Fruit fly (Drosophila melanogaster): ENCODE data around the gene muc.
A peak's percentile ranks its signal among the peaks of the same experiment; 100 is the strongest.

Gene muc

DNA sequence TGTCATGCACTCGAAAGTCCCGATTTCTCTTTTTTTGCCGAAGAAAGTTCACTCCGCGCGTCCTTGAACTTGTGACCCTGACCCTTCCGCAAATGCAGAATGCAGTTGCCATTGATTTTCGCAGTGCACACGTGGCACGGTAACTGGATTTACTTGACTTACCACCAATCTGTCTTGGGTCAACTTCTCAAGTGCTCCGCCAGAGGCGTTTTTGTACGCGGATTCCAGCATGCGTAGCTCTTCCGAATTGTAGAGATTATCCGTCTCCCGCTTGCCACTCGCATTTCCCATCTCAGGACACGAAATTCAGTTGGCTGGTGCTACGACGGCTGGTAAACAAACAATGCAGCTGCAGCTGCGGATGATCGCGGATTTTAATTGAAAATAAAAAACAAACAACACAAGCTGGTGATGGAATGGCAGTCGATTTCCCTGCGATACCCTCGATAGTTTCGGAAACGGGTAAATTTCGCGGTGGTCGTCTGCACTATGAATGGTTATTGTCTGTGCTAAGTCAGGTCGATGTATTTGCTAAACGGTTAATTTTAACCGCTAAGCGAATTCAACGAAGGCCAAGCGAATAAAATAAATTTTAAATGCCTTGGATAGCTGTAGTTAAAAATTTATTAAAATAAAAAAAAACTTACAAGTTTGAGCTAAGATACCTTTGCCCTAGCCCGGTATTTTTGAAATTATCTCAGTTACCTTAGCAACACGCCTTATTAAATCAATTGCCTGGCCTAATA lies 38.7 kb upstream of the muc start, which contains the start of the genes CG5149 and gudu (continued):
- TF ChIP-seq CG10431 (GFP tag; optimal IDR thresholded peaks at IDR 0.05), result no peak
- no peak for TF ChIP-seq CG6813 (GFP tag; optimal IDR thresholded peaks at IDR 0.05)
- no peak for TF ChIP-seq CG17385 (GFP tag; optimal IDR thresholded peaks at IDR 0.05)
- no peak for TF ChIP-seq fd96Cb (tag; optimal IDR thresholded peaks at IDR 0.05)
- TF ChIP-seq CG7987 (GFP tag; optimal IDR thresholded peaks at IDR 0.05), result peak; percentile 24
- no peak for TF ChIP-seq NFAT (GFP tag; IDR thresholded peaks at IDR 0.05)
- peak; percentile 6 for TF ChIP-seq caup (GFP tag; optimal IDR thresholded peaks at IDR 0.05; ENCODE audit: severe bottlenecking)
- no peak for TF ChIP-seq pfk (GFP tag; optimal IDR thresholded peaks at IDR 0.05)
- no peak for TF ChIP-seq sens-2 (GFP tag; IDR thresholded peaks at IDR 0.05)
- peak; percentile 88; the same call in 2 of the 3 replicates for TF ChIP-seq mld (GFP tag; IDR thresholded peaks at IDR 0.05; ENCODE audit: partially characterized antibody)
- TF ChIP-seq CG4360 (GFP tag; IDR thresholded peaks at IDR 0.05), result no peak
- TF ChIP-seq sob (GFP tag; IDR thresholded peaks at IDR 0.05), result peak; percentile 26; the same call in 1 of the 2 replicates
- no peak for TF ChIP-seq H2.0 (GFP tag; IDR thresholded peaks at IDR 0.05)
- TF ChIP-seq Neu2 (GFP tag; optimal IDR thresholded peaks at IDR 0.05; ENCODE audit: borderline replicate concordance), result peak; percentile 80
- TF ChIP-seq dpn (GFP tag; optimal IDR thresholded peaks at IDR 0.05), result no peak
- TF ChIP-seq sisA (GFP tag; IDR thresholded peaks at IDR 0.05), result no peak; the same call in 1 of the 2 replicates
- TF ChIP-seq CG11093 (GFP tag; IDR thresholded peaks at IDR 0.05), result no peak
- TF ChIP-seq CG18619 (GFP tag; optimal IDR thresholded peaks at IDR 0.05), result no peak
- TF ChIP-seq sc (optimal IDR thresholded peaks at IDR 0.05), result no peak
- TF ChIP-seq sc (GFP tag; optimal IDR thresholded peaks at IDR 0.05), result no peak
- no peak for TF ChIP-seq CG6765 (GFP tag; optimal IDR thresholded peaks at IDR 0.05)
- TF ChIP-seq CG7271 (tag; optimal IDR thresholded peaks at IDR 0.05), result no peak
- TF ChIP-seq MESR4 (GFP tag; optimal IDR thresholded peaks at IDR 0.05), result peak; percentile 79
- no peak for TF ChIP-seq jing (GFP tag; optimal IDR thresholded peaks at IDR 0.05)
- no peak for TF ChIP-seq CG11695 (GFP tag; IDR thresholded peaks at IDR 0.05)
- 0 out of 3 replicates have a peak, but pooled peaks have one; percentile 34 for TF ChIP-seq Dbx (GFP tag; IDR thresholded peaks at IDR 0.05)
- TF ChIP-seq CG9437 (GFP tag; optimal IDR thresholded peaks at IDR 0.05), result no peak
- TF ChIP-seq Max (GFP tag; optimal IDR thresholded peaks at IDR 0.05), result no peak
- TF ChIP-seq stwl (tag; optimal IDR thresholded peaks at IDR 0.05), result peak; percentile 72
- TF ChIP-seq CG17359 (tag; optimal IDR thresholded peaks at IDR 0.05), result no peak
- TF ChIP-seq corto (GFP tag; optimal IDR thresholded peaks at IDR 0.05), result no peak
- no peak for TF ChIP-seq Asciz (GFP tag; optimal IDR thresholded peaks at IDR 0.05)
- TF ChIP-seq Pdp1 (GFP tag; optimal IDR thresholded peaks at IDR 0.05), result no peak
- TF ChIP-seq CG32767 (GFP tag; IDR thresholded peaks at IDR 0.05), result no peak
- no peak for TF ChIP-seq CkIIα-i1 (GFP tag; IDR thresholded peaks at IDR 0.05)
- TF ChIP-seq CG1603 (tag; optimal IDR thresholded peaks at IDR 0.05), result peak; percentile 76
- no peak for TF ChIP-seq lola (GFP tag; optimal IDR thresholded peaks at IDR 0.05)
- no peak for TF ChIP-seq CG18476 (GFP tag; optimal IDR thresholded peaks at IDR 0.05)
- peak; percentile 52 for TF ChIP-seq E2f2 (GFP tag; IDR thresholded peaks at IDR 0.05)
- no peak for TF ChIP-seq TFAM (GFP tag; optimal IDR thresholded peaks at IDR 0.05)
- TF ChIP-seq fd64A (GFP tag; optimal IDR thresholded peaks at IDR 0.05), result no peak
- no peak for TF ChIP-seq Camta (GFP tag; optimal IDR thresholded peaks at IDR 0.05)
- no peak for TF ChIP-seq NK7.1 (GFP tag; optimal IDR thresholded peaks at IDR 0.05)
- no peak for TF ChIP-seq CG16863 (GFP tag; optimal IDR thresholded peaks at IDR 0.05)
- no peak for TF ChIP-seq Lim3 (GFP tag; IDR thresholded peaks at IDR 0.05)
- no peak for TF ChIP-seq chm (GFP tag; IDR thresholded peaks at IDR 0.05)
- TF ChIP-seq CG5245 (GFP tag; optimal IDR thresholded peaks at IDR 0.05), result no peak
- 0 out of 3 replicates have a peak, but pooled peaks have one; percentile 21 for TF ChIP-seq zfh1 (GFP tag; IDR thresholded peaks at IDR 0.05)
- TF ChIP-seq croc (GFP tag; conservative IDR thresholded peaks at IDR 0.05), result no peak

Data from whole organism, embryonic.